In genomic region chr3R:14311027-14311426, dm6 we compare ENCODE assay signal across 3 fruit fly cellular contexts.
TF ChIP-seq lines count a peak whose summit lies in the region.

No protein-coding gene starts in this region.

- no peak for TF ChIP-seq CTCF in whole organism, embryonic (GFP tag; optimal IDR thresholded peaks at IDR 0.05; lab: Kevin White, UChicago)

TF ChIP-seq in whole organism, embryonic, 481 proteins besides CTCF, POLR2A, EP300 and RAD21 (continues in another document):
- TF ChIP-seq caup (GFP tag; optimal IDR thresholded peaks at IDR 0.05; lab: Kevin White, UChicago; ENCODE audit: severe bottlenecking) (no peak), ewg (GFP tag; optimal IDR thresholded peaks at IDR 0.05; lab: Kevin White, UChicago) (no peak), twi (tag; optimal IDR thresholded peaks at IDR 0.05; lab: Kevin White, UChicago) (no peak), bsh (GFP tag; optimal IDR thresholded peaks at IDR 0.05; lab: Kevin White, UChicago) (peak in 1 of 2 experiments; percentile 46), D19B (GFP tag; optimal IDR thresholded peaks at IDR 0.05; lab: Kevin White, UChicago) (no peak), Hmr (GFP tag; optimal IDR thresholded peaks at IDR 0.05; lab: Kevin White, UChicago) (no peak), CG18764 (GFP tag; optimal IDR thresholded peaks at IDR 0.05; lab: Kevin White, UChicago) (no peak), gcm (GFP tag; optimal IDR thresholded peaks at IDR 0.05; lab: Kevin White, UChicago) (no peak), Dref (GFP tag; IDR thresholded peaks at IDR 0.05; lab: Robert Waterston, UW) (no peak), CG18011 (GFP tag; optimal IDR thresholded peaks at IDR 0.05; lab: Kevin White, UChicago) (no peak), Bdp1 (GFP tag; optimal IDR thresholded peaks at IDR 0.05; lab: Kevin White, UChicago) (no peak), CG14965 (GFP tag; optimal IDR thresholded peaks at IDR 0.05; lab: Kevin White, UChicago; ENCODE audit: borderline replicate concordance) (no peak), CG4854 (GFP tag; optimal IDR thresholded peaks at IDR 0.05; lab: Kevin White, UChicago) (no peak), CG1603 (tag; optimal IDR thresholded peaks at IDR 0.05; lab: Kevin White, UChicago) (no peak), CG34224 (GFP tag; IDR thresholded peaks at IDR 0.05; lab: Robert Waterston, UW; ENCODE audit: partially characterized antibody) (no peak), Xrp1 (GFP tag; IDR thresholded peaks at IDR 0.05; lab: Robert Waterston, UW) (peak; percentile 53), CG10462 (GFP tag; optimal IDR thresholded peaks at IDR 0.05; lab: Kevin White, UChicago) (no peak), CG17328 (GFP tag; IDR thresholded peaks at IDR 0.05; lab: Robert Waterston, UW) (no peak), Dll (GFP tag; IDR thresholded peaks at IDR 0.05; lab: Robert Waterston, UW; ENCODE audit: partially characterized antibody) (no peak), CG7963 (GFP tag; IDR thresholded peaks at IDR 0.05; lab: Robert Waterston, UW; ENCODE audit: partially characterized antibody) (no peak), CG15269 (tag; optimal IDR thresholded peaks at IDR 0.05; lab: Kevin White, UChicago) (no peak), CG4617 (GFP tag; optimal IDR thresholded peaks at IDR 0.05; lab: Kevin White, UChicago; ENCODE audit: borderline replicate concordance) (no peak), odd (GFP tag; optimal IDR thresholded peaks at IDR 0.05; lab: Kevin White, UChicago) (no peak), CG17568 (GFP tag; optimal IDR thresholded peaks at IDR 0.05; lab: Kevin White, UChicago) (no peak), CG13624 (GFP tag; optimal IDR thresholded peaks at IDR 0.05; lab: Kevin White, UChicago) (no peak), CG32772 (GFP tag; IDR thresholded peaks at IDR 0.05; lab: Robert Waterston, UW) (no peak), dan (GFP tag; IDR thresholded peaks at IDR 0.05; lab: Robert Waterston, UW) (no peak), CG11504 (tag; optimal IDR thresholded peaks at IDR 0.05; lab: Kevin White, UChicago) (no peak), vvl (GFP tag; IDR thresholded peaks at IDR 0.05; lab: Robert Waterston, UW) (peak; percentile 67), CG3281 (GFP tag; optimal IDR thresholded peaks at IDR 0.05; lab: Kevin White, UChicago) (no peak), CG8388 (GFP tag; optimal IDR thresholded peaks at IDR 0.05; lab: Kevin White, UChicago) (no peak)

TF ChIP-seq in whole organism, prepupa, 60 proteins besides CTCF, POLR2A, EP300 and RAD21 (continues in another document):
- TF ChIP-seq Eip93F (GFP tag; optimal IDR thresholded peaks at IDR 0.05; lab: Kevin White, UChicago) (no peak), dac (GFP tag; optimal IDR thresholded peaks at IDR 0.05; lab: Kevin White, UChicago) (no peak), dsx (GFP tag; optimal IDR thresholded peaks at IDR 0.05; lab: Kevin White, UChicago; ENCODE audit: poor library complexity, severe bottlenecking) (no peak), CG10631 (GFP tag; optimal IDR thresholded peaks at IDR 0.05; lab: Kevin White, UChicago) (peak; percentile 18), Ets21C (GFP tag; optimal IDR thresholded peaks at IDR 0.05; lab: Kevin White, UChicago) (no peak), CG11762 (GFP tag; optimal IDR thresholded peaks at IDR 0.05; lab: Kevin White, UChicago; ENCODE audit: insufficient read depth) (no peak), CG3032 (tag; optimal IDR thresholded peaks at IDR 0.05; lab: Kevin White, UChicago) (no peak), CG4318 (GFP tag; optimal IDR thresholded peaks at IDR 0.05; lab: Kevin White, UChicago) (no peak), topi (GFP tag; optimal IDR thresholded peaks at IDR 0.05; lab: Kevin White, UChicago) (peak; percentile 39), CG3919 (GFP tag; optimal IDR thresholded peaks at IDR 0.05; lab: Kevin White, UChicago) (no peak), cyc (GFP tag; optimal IDR thresholded peaks at IDR 0.05; lab: Kevin White, UChicago) (peak; percentile 18), CG9139 (GFP tag; optimal IDR thresholded peaks at IDR 0.05; lab: Kevin White, UChicago) (no peak), fd59A (GFP tag; optimal IDR thresholded peaks at IDR 0.05; lab: Kevin White, UChicago) (no peak), Smox (GFP tag; optimal IDR thresholded peaks at IDR 0.05; lab: Kevin White, UChicago) (no peak), pdm3 (GFP tag; optimal IDR thresholded peaks at IDR 0.05; lab: Kevin White, UChicago) (no peak), Eip75B (GFP tag; optimal IDR thresholded peaks at IDR 0.05; lab: Kevin White, UChicago) (no peak), CG6163 (GFP tag; IDR thresholded peaks at IDR 0.05; lab: Robert Waterston, UW) (no peak), CG6808 (GFP tag; optimal IDR thresholded peaks at IDR 0.05; lab: Kevin White, UChicago) (no peak), achi (GFP tag; optimal IDR thresholded peaks at IDR 0.05; lab: Kevin White, UChicago) (no peak), CG32006 (GFP tag; optimal IDR thresholded peaks at IDR 0.05; lab: Kevin White, UChicago) (peak; percentile 22), Sox102F (GFP tag; optimal IDR thresholded peaks at IDR 0.05; lab: Kevin White, UChicago) (no peak), CG6276 (GFP tag; optimal IDR thresholded peaks at IDR 0.05; lab: Kevin White, UChicago) (no peak), Blimp-1 (GFP tag; optimal IDR thresholded peaks at IDR 0.05; lab: Kevin White, UChicago) (no peak), CG8319 (GFP tag; optimal IDR thresholded peaks at IDR 0.05; lab: Kevin White, UChicago) (no peak), CG8119 (GFP tag; IDR thresholded peaks at IDR 0.05; lab: Robert Waterston, UW) (no peak), ss (GFP tag; optimal IDR thresholded peaks at IDR 0.05; lab: Kevin White, UChicago) (no peak), Sox15 (GFP tag; optimal IDR thresholded peaks at IDR 0.05; lab: Kevin White, UChicago) (no peak), Met (GFP tag; optimal IDR thresholded peaks at IDR 0.05; lab: Kevin White, UChicago) (no peak), fkh (GFP tag; optimal IDR thresholded peaks at IDR 0.05; lab: Kevin White, UChicago) (no peak), Hr4 (GFP tag; optimal IDR thresholded peaks at IDR 0.05; lab: Kevin White, UChicago) (no peak), acj6 (GFP tag; optimal IDR thresholded peaks at IDR 0.05; lab: Kevin White, UChicago) (peak; percentile 3), CG11902 (GFP tag; optimal IDR thresholded peaks at IDR 0.05; lab: Kevin White, UChicago) (no peak), fd85E (GFP tag; optimal IDR thresholded peaks at IDR 0.05; lab: Kevin White, UChicago) (no peak), lz (GFP tag; optimal IDR thresholded peaks at IDR 0.05; lab: Kevin White, UChicago) (peak; percentile 46)

TF ChIP-seq in whole organism, wandering third instar larva, 38 proteins besides CTCF, POLR2A, EP300 and RAD21:
- TF ChIP-seq dl (GFP tag; optimal IDR thresholded peaks at IDR 0.05; lab: Kevin White, UChicago; ENCODE audit: insufficient read depth in 1 of 2, partially characterized antibody in 2 of 2) (no peak), lola (GFP tag; optimal IDR thresholded peaks at IDR 0.05; lab: Kevin White, UChicago) (no peak), ey (GFP tag; optimal IDR thresholded peaks at IDR 0.05; lab: Kevin White, UChicago) (peak; percentile 47), OdsH (GFP tag; optimal IDR thresholded peaks at IDR 0.05; lab: Kevin White, UChicago) (peak; percentile 8), sv (GFP tag; optimal IDR thresholded peaks at IDR 0.05; lab: Kevin White, UChicago) (no peak), h (GFP tag; optimal IDR thresholded peaks at IDR 0.05; lab: Kevin White, UChicago) (peak; percentile 61), dsf (GFP tag; optimal IDR thresholded peaks at IDR 0.05; lab: Kevin White, UChicago; ENCODE audit: borderline replicate concordance) (no peak), Rel (GFP tag; optimal IDR thresholded peaks at IDR 0.05; lab: Kevin White, UChicago) (no peak), Rel (tag; optimal IDR thresholded peaks at IDR 0.05; lab: Kevin White, UChicago) (no peak), dmrt93B (GFP tag; optimal IDR thresholded peaks at IDR 0.05; lab: Kevin White, UChicago) (no peak), rgr (GFP tag; optimal IDR thresholded peaks at IDR 0.05; lab: Kevin White, UChicago) (peak; percentile 48), Dif (GFP tag; optimal IDR thresholded peaks at IDR 0.05; lab: Kevin White, UChicago; ENCODE audit: partially characterized antibody) (no peak), br (GFP tag; optimal IDR thresholded peaks at IDR 0.05; lab: Kevin White, UChicago) (no peak), Sp1 (GFP tag; optimal IDR thresholded peaks at IDR 0.05; lab: Kevin White, UChicago) (peak; percentile 42), GATAd (GFP tag; optimal IDR thresholded peaks at IDR 0.05; lab: Kevin White, UChicago) (peak; percentile 14), sage (GFP tag; optimal IDR thresholded peaks at IDR 0.05; lab: Kevin White, UChicago) (no peak), Abd-B (GFP tag; optimal IDR thresholded peaks at IDR 0.05; lab: Kevin White, UChicago) (no peak), woc (GFP tag; optimal IDR thresholded peaks at IDR 0.05; lab: Kevin White, UChicago) (no peak), HLH106 (tag; optimal IDR thresholded peaks at IDR 0.05; lab: Kevin White, UChicago) (peak; percentile 53), CG9705 (GFP tag; optimal IDR thresholded peaks at IDR 0.05; lab: Kevin White, UChicago) (no peak), foxo (GFP tag; optimal IDR thresholded peaks at IDR 0.05; lab: Kevin White, UChicago) (peak in 1 of 2 experiments; percentile 60), CG32264 (GFP tag; optimal IDR thresholded peaks at IDR 0.05; lab: Kevin White, UChicago) (no peak), tai (GFP tag; optimal IDR thresholded peaks at IDR 0.05; lab: Kevin White, UChicago) (no peak), brk (GFP tag; optimal IDR thresholded peaks at IDR 0.05; lab: Kevin White, UChicago) (no peak), N (GFP tag; optimal IDR thresholded peaks at IDR 0.05; lab: Kevin White, UChicago) (no peak)

Comparison
In these comparisons a context has a peak if more than half of its experiments do, and no peak if none do; other contexts are left out.
1. Of the 7 proteins assayed by ChIP-seq in both whole organism, embryonic and whole organism, prepupa: peak only in whole organism, embryonic: Blimp-1; only in whole organism, prepupa: Hr39; in both: none; in neither: 5.